Fruit fly (Drosophila melanogaster): ENCODE results near the gene Eip74EF.

- TF ChIP-seq Hr39 (GFP tag; optimal IDR thresholded peaks at IDR 0.05) (no peak), Ets96B (tag; optimal IDR thresholded peaks at IDR 0.05) (no peak), svp (GFP tag) (no peak), CG6276 (GFP tag; optimal IDR thresholded peaks at IDR 0.05) (no peak), pdm3 (GFP tag; optimal IDR thresholded peaks at IDR 0.05) (no peak), Hr4 (GFP tag; optimal IDR thresholded peaks at IDR 0.05) (no peak), topi (GFP tag; optimal IDR thresholded peaks at IDR 0.05) (no peak)
Measured at dm6 chr3L:17616876-17617279, 2.2 kb downstream of the Eip74EF start.

Measured in whole organism, prepupa.